Worm (Caenorhabditis elegans) whole organism, L3 larva: Measurements from ENCODE around the gene ZK688.9.

Experiments used
- ZK546.5 ChIP-seq: sonication (generic microtip); optimal IDR thresholded peaks from 2 replicates; lab custom pipeline; 2017; ENCODE audit warnings: missing biosample characterization, missing genetic modification characterization
- ceh-28 ChIP-seq: fragments of 150-350 bp; optimal IDR thresholded peaks from 2 replicates; lab custom pipeline; 2014; ENCODE audit warnings: missing biosample characterization, missing genetic modification reagents, missing genetic modification characterization
- ceh-9 ChIP-seq: sonication (generic microtip); optimal IDR thresholded peaks from 2 replicates; lab custom pipeline; 2018; ENCODE audit warnings: missing biosample characterization, missing genetic modification characterization
- egl-5 ChIP-seq: fragments of 150-350 bp; optimal IDR thresholded peaks from 2 replicates; lab custom pipeline; 2017; ENCODE audit warnings: missing biosample characterization, missing genetic modification reagents, missing genetic modification characterization, inconsistent platforms
- elt-1 ChIP-seq: fragments of 150-350 bp; optimal IDR thresholded peaks from 2 replicates; lab custom pipeline; 2014; ENCODE audit warnings: missing biosample characterization, missing genetic modification characterization
- eor-1 ChIP-seq, 2 experiments: fragments of 150-350 bp; optimal IDR thresholded peaks; 2 replicates each; lab custom pipeline; 2014 to 2018; ENCODE audit warnings: missing biosample characterization in 2 of 2, missing genetic modification characterization in 2 of 2
- lin-39 ChIP-seq: fragments of 150-350 bp; optimal IDR thresholded peaks from 2 replicates; lab custom pipeline; 2018; ENCODE audit warnings: missing biosample characterization, missing genetic modification reagents, missing genetic modification characterization
- nhr-12 ChIP-seq: fragments of 150-350 bp; optimal IDR thresholded peaks from 2 replicates; lab custom pipeline; 2014; ENCODE audit warnings: missing biosample characterization, missing genetic modification characterization

DNA sequence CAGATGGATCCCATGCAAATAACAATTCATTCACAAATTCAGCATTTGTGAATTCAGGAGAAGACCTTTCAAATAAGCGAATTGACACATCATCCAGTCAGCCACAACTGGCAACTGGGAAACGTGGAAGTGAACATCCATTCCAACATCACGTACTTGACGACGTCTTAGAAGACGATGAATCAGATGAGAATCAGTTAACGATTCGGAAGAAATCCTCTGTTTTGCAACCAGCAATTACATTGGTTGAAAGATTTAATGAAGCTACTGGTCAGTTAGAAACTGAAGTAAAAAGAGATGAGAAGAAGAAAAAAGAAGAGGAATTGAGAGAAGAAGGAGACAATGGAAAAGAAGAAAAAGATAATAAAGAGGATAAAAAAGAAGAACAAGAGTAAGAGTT, 20.6 kb upstream of the ZK688.9 start:
- TF ChIP-seq egl-5 (tag; lab: Kevin White, UChicago) = no peak
- TF ChIP-seq eor-1 (tag; optimal IDR thresholded peaks at IDR 0.05; lab: Kevin White, UChicago) = no peak
- no peak for TF ChIP-seq elt-1 (tag; lab: Kevin White, UChicago)
- no peak for TF ChIP-seq lin-39 (tag; lab: Kevin White, UChicago)
- TF ChIP-seq ceh-9 (tag; lab: Kevin White, UChicago) = no peak
- no peak for TF ChIP-seq ceh-28 (tag; lab: Kevin White, UChicago)
- TF ChIP-seq ZK546.5 = no peak
- TF ChIP-seq nhr-12 (tag; lab: Kevin White, UChicago) = no peak
